Worm (Caenorhabditis elegans) whole organism, young adult: ENCODE data around the gene asp-1.

Source experiments
- B0019.2 ChIP-seq: fragments of 200-800 bp; sonication (Bioruptor generic); conservative IDR thresholded peaks from 2 replicates; pipeline ENCODE4 v1.3.6; 2022; ENCODE audit warnings: missing genetic modification reagents, missing genetic modification characterization, missing compliant biosample characterization
- C06A6.2 ChIP-seq: fragments of 200-800 bp; sonication (Bioruptor generic); conservative IDR thresholded peaks from 2 replicates; pipeline ENCODE4 v1.3.6; 2022; ENCODE audit warnings: missing genetic modification characterization, missing compliant biosample characterization
- C17E4.6 ChIP-seq: fragments of 200-800 bp; sonication (Bioruptor generic); IDR thresholded peaks from 2 replicates; pipeline ENCODE4 v1.3.6; 2022; ENCODE audit warnings: missing genetic modification reagents, missing genetic modification characterization, missing compliant biosample characterization
- F23B12.7 ChIP-seq: sonication (generic microtip); optimal IDR thresholded peaks from 2 replicates; lab custom pipeline; 2017; ENCODE audit warnings: missing genetic modification characterization, mild to moderate bottlenecking, missing compliant biosample characterization, antibody characterized with exemption, moderate library complexity; ENCODE audit not compliant: insufficient read depth
- F39B2.1 ChIP-seq: fragments of 200-800 bp; sonication (Bioruptor generic); IDR thresholded peaks from 2 replicates; pipeline ENCODE4 v1.3.6; 2022; ENCODE audit warnings: missing genetic modification reagents, missing genetic modification characterization, missing compliant biosample characterization
- K11D2.4 ChIP-seq: fragments of 200-800 bp; sonication (Bioruptor generic); IDR thresholded peaks from 2 replicates; pipeline ENCODE4 v1.3.6; 2022; ENCODE audit warnings: missing genetic modification reagents, missing genetic modification characterization, missing compliant biosample characterization
- K12H6.12 ChIP-seq: fragments of 200-800 bp; sonication (Bioruptor generic); optimal IDR thresholded peaks from 2 replicates; lab custom pipeline; 2018; ENCODE audit warnings: mild to moderate bottlenecking, missing genetic modification characterization, missing compliant biosample characterization
- T07F8.4 ChIP-seq: sonication (generic microtip); optimal IDR thresholded peaks from 2 replicates; lab custom pipeline; 2016; ENCODE audit warnings: mild to moderate bottlenecking, missing genetic modification characterization, moderate library complexity, missing compliant biosample characterization
- Y56A3A.18 ChIP-seq: fragments of 200-800 bp; sonication (Bioruptor generic); IDR thresholded peaks from 2 replicates; pipeline ENCODE4 v1.3.6; 2022; ENCODE audit warnings: missing genetic modification reagents, missing genetic modification characterization, missing compliant biosample characterization
- aptf-3 ChIP-seq: fragments of 200-800 bp; sonication (Bioruptor generic); IDR thresholded peaks from 2 replicates; pipeline ENCODE4 v1.3.6; 2022; ENCODE audit warnings: missing genetic modification characterization, missing compliant biosample characterization
- cebp-1 ChIP-seq, 2 experiments: fragments of 200-800 bp in 1 of 2; sonication (Bioruptor generic) in 1 of 2; sonication (generic microtip) in 1 of 2; IDR thresholded peaks in 1 of 2; optimal IDR thresholded peaks in 1 of 2; 2 replicates each; pipeline versions ENCODE4 v1.3.6 to Lab custom; 2017 to 2022; ENCODE audit warnings: missing compliant biosample characterization in 2 of 2, missing genetic modification characterization in 2 of 2, mild to moderate bottlenecking in 1 of 2, missing genetic modification reagents in 1 of 2, moderate library complexity in 1 of 2
- ceh-100 ChIP-seq: fragments of 200-800 bp; sonication (Bioruptor generic); IDR thresholded peaks from 2 replicates; pipeline ENCODE4 v1.3.6; 2022; ENCODE audit warnings: missing genetic modification reagents, missing genetic modification characterization, missing compliant biosample characterization
- ceh-27 ChIP-seq: fragments of 200-800 bp; sonication (Bioruptor generic); optimal IDR thresholded peaks from 2 replicates; lab custom pipeline; 2018; ENCODE audit warnings: mild to moderate bottlenecking, missing genetic modification characterization, moderate library complexity, missing compliant biosample characterization
- ceh-58 ChIP-seq: fragments of 200-800 bp; sonication (Bioruptor generic); IDR thresholded peaks from 2 replicates; pipeline ENCODE4 v1.3.6; 2022; ENCODE audit warnings: missing genetic modification characterization, missing compliant biosample characterization
- ceh-91 ChIP-seq: fragments of 200-800 bp; sonication (Bioruptor generic); IDR thresholded peaks from 2 replicates; pipeline ENCODE4 v1.3.6; 2022; ENCODE audit warnings: missing genetic modification reagents, missing genetic modification characterization, missing compliant biosample characterization
- efl-1 ChIP-seq: fragments of 150-350 bp; optimal IDR thresholded peaks from 2 replicates; lab custom pipeline; 2014; ENCODE audit warnings: missing biosample characterization, missing genetic modification reagents, missing genetic modification characterization
- egl-44 ChIP-seq: fragments of 200-800 bp; sonication (Bioruptor generic); IDR thresholded peaks from 2 replicates; pipeline ENCODE4 v1.3.6; 2022; ENCODE audit warnings: missing genetic modification reagents, missing genetic modification characterization, missing compliant biosample characterization
- ets-4 ChIP-seq: fragments of 200-800 bp; sonication (Bioruptor generic); optimal IDR thresholded peaks from 2 replicates; lab custom pipeline; 2018; ENCODE audit warnings: mild to moderate bottlenecking, missing genetic modification characterization, missing compliant biosample characterization
- hlh-26 ChIP-seq: fragments of 200-800 bp; sonication (Bioruptor generic); conservative IDR thresholded peaks from 2 replicates; pipeline ENCODE4 v1.3.6; 2022; ENCODE audit warnings: missing genetic modification reagents, missing genetic modification characterization, missing compliant biosample characterization
- madf-10 ChIP-seq: sonication (generic microtip); optimal IDR thresholded peaks from 2 replicates; lab custom pipeline; 2016; ENCODE audit warnings: mild to moderate bottlenecking, missing genetic modification characterization, missing compliant biosample characterization
- mes-4 ChIP-seq: sonication (generic microtip); optimal IDR thresholded peaks from 2 replicates; lab custom pipeline; 2016; ENCODE audit warnings: missing genotype, missing genetic modification characterization, missing compliant biosample characterization
- mxl-1 ChIP-seq: sonication (generic microtip); optimal IDR thresholded peaks from 2 replicates; lab custom pipeline; 2016; ENCODE audit warnings: missing genetic modification characterization, missing compliant biosample characterization
- nfya-2 ChIP-seq: fragments of 200-800 bp; sonication (Bioruptor generic); IDR thresholded peaks from 2 replicates; pipeline ENCODE4 v1.3.6; 2022; ENCODE audit warnings: missing genetic modification reagents, missing genetic modification characterization, missing compliant biosample characterization
- nfyb-1 ChIP-seq: fragments of 200-800 bp; sonication (Bioruptor generic); IDR thresholded peaks from 2 replicates; pipeline ENCODE4 v1.3.6; 2022; ENCODE audit warnings: missing genetic modification reagents, missing genetic modification characterization, missing compliant biosample characterization
- nhr-179 ChIP-seq: sonication (generic microtip); optimal IDR thresholded peaks from 2 replicates; lab custom pipeline; 2016; ENCODE audit warnings: mild to moderate bottlenecking, missing genetic modification characterization, missing compliant biosample characterization
- nhr-90 ChIP-seq: sonication (generic microtip); optimal IDR thresholded peaks from 2 replicates; lab custom pipeline; 2016; ENCODE audit warnings: missing genotype, mild to moderate bottlenecking, missing genetic modification characterization, missing compliant biosample characterization
- pha-4 ChIP-seq: fragments of 150-350 bp; sonication (generic microtip); optimal IDR thresholded peaks from 2 replicates; lab custom pipeline; 2014; ENCODE audit warnings: missing biosample characterization, missing genetic modification reagents, missing genetic modification characterization
- rec-8 ChIP-seq, 2 experiments: sonication (generic microtip); optimal IDR thresholded peaks; 2 replicates each; lab custom pipeline; 2016; ENCODE audit warnings: mild to moderate bottlenecking in 2 of 2, missing genetic modification characterization in 2 of 2, missing genetic modification reagents in 2 of 2, missing genotype in 2 of 2, missing biosample characterization in 1 of 2, missing compliant biosample characterization in 1 of 2, moderate library complexity in 1 of 2
- repo-1 ChIP-seq: sonication (generic microtip); optimal IDR thresholded peaks from 2 replicates; lab custom pipeline; 2017; ENCODE audit warnings: mild to moderate bottlenecking, missing genetic modification characterization, missing compliant biosample characterization
- rpc-1 ChIP-seq, 2 experiments: fragments of 150-350 bp in 1 of 2; sonication (generic microtip) in 1 of 2; optimal IDR thresholded peaks; 2 replicates each; lab custom pipeline; 2014 to 2018; ENCODE audit warnings: missing biosample characterization in 1 of 2, missing genetic modification characterization in 1 of 2, missing genetic modification reagents in 1 of 2, missing genotype in 1 of 2
- sea-2 ChIP-seq: fragments of 200-800 bp; sonication (Bioruptor generic); IDR thresholded peaks from 2 replicates; pipeline ENCODE4 v1.3.6; 2022; ENCODE audit warnings: missing genetic modification characterization, missing compliant biosample characterization
- snpc-1.3 ChIP-seq: sonication (generic microtip); optimal IDR thresholded peaks from 2 replicates; lab custom pipeline; 2017; ENCODE audit warnings: missing genetic modification characterization, mild to moderate bottlenecking, missing compliant biosample characterization, antibody characterized with exemption, moderate library complexity, missing genotype, missing genetic modification reagents; ENCODE audit not compliant: insufficient read depth
- snpc-3.4 ChIP-seq: sonication (generic microtip); optimal IDR thresholded peaks from 2 replicates; lab custom pipeline; 2017; ENCODE audit warnings: missing genetic modification characterization, mild to moderate bottlenecking, missing compliant biosample characterization, antibody characterized with exemption, moderate library complexity, missing genotype, missing genetic modification reagents
- snpc-4 ChIP-seq, 5 experiments: fragments of 150-350 bp in 1 of 5; sonication (generic microtip) in 4 of 5; optimal IDR thresholded peaks; 2 replicates each; lab custom pipeline; 2014 to 2018; ENCODE audit warnings: missing genetic modification characterization in 5 of 5, missing biosample characterization in 3 of 5, antibody characterized with exemption in 2 of 5, mild to moderate bottlenecking in 2 of 5, missing compliant biosample characterization in 2 of 5, missing genotype in 2 of 5, moderate library complexity in 2 of 5, missing genetic modification reagents in 1 of 5
- somi-1 ChIP-seq: fragments of 200-800 bp; sonication (Bioruptor generic); optimal IDR thresholded peaks from 2 replicates; lab custom pipeline; 2018; ENCODE audit warnings: mild to moderate bottlenecking, missing genetic modification characterization, missing compliant biosample characterization
- tbp1 ChIP-seq: fragments of 200-800 bp; sonication (Bioruptor generic); optimal IDR thresholded peaks from 2 replicates; lab custom pipeline; 2018; ENCODE audit warnings: mild to moderate bottlenecking, missing genetic modification characterization, missing compliant biosample characterization
- unc-130 ChIP-seq: sonication (generic microtip); optimal IDR thresholded peaks from 2 replicates; lab custom pipeline; 2016; ENCODE audit warnings: missing genetic modification reagents, missing genetic modification characterization, missing compliant biosample characterization
- xnd-1 ChIP-seq: sonication (generic microtip); optimal IDR thresholded peaks from 2 replicates; lab custom pipeline; 2016; ENCODE audit warnings: missing genotype, missing genetic modification reagents, missing genetic modification characterization, missing compliant biosample characterization
- zfh-2 ChIP-seq: fragments of 200-800 bp; sonication (Bioruptor generic); conservative IDR thresholded peaks from 2 replicates; pipeline ENCODE4 v1.3.6; 2022; ENCODE audit warnings: missing genetic modification reagents, missing genetic modification characterization, missing compliant biosample characterization
- ztf-26 ChIP-seq: sonication (generic microtip); optimal IDR thresholded peaks from 2 replicates; lab custom pipeline; 2017; ENCODE audit warnings: missing genetic modification characterization, missing compliant biosample characterization
- ztf-3 ChIP-seq: fragments of 200-800 bp; sonication (Bioruptor generic); optimal IDR thresholded peaks from 2 replicates; lab custom pipeline; 2018; ENCODE audit warnings: mild to moderate bottlenecking, missing genetic modification characterization, missing compliant biosample characterization

The asp-1 gene

ce11 chrV:19031456-19031855 lies 19.1 kb downstream of the asp-1 start, which contains the start of gene Y39B6A.27:
Gene Y39B6A.27 (plus strand): TSS chrV:19031756.
- no peak for TF ChIP-seq nhr-179 (tag; lab: Kevin White, UChicago)
- TF ChIP-seq ceh-100 (GFP tag; lab: Robert Waterston, UW): no peak
- TF ChIP-seq xnd-1 (tag; lab: Kevin White, UChicago): no peak
- no peak for TF ChIP-seq ceh-27 (GFP tag; lab: Kevin White, UChicago)
- no peak for TF ChIP-seq T07F8.4 (tag; lab: Kevin White, UChicago)
- no peak for TF ChIP-seq nfyb-1
- no peak for TF ChIP-seq madf-10 (tag; lab: Kevin White, UChicago)
- TF ChIP-seq K11D2.4 (GFP tag; lab: Robert Waterston, UW): no peak
- no peak for TF ChIP-seq sea-2 (GFP tag; lab: Robert Waterston, UW)
- TF ChIP-seq nfya-2 (GFP tag; lab: Robert Waterston, UW): no peak
- no peak for TF ChIP-seq K12H6.12 (tag; lab: Kevin White, UChicago)
- TF ChIP-seq somi-1: no peak
- no peak for TF ChIP-seq ztf-3 (GFP tag; lab: Kevin White, UChicago)
- no peak for TF ChIP-seq F23B12.7 (tag; lab: Kevin White, UChicago)
- TF ChIP-seq cebp-1 (GFP tag; IDR thresholded peaks at IDR 0.05; lab: Robert Waterston, UW): no peak
- no peak for TF ChIP-seq cebp-1 (tag; optimal IDR thresholded peaks at IDR 0.05; lab: Kevin White, UChicago)
- TF ChIP-seq repo-1 (tag; lab: Kevin White, UChicago): no peak
- no peak for TF ChIP-seq B0019.2 (GFP tag; lab: Robert Waterston, UW)

ce11 chrV:19027338-19027737 lies 23.2 kb downstream of the asp-1 start:
- TF ChIP-seq C17E4.6 (GFP tag; lab: Robert Waterston, UW) (no peak), K11D2.4 (GFP tag; lab: Robert Waterston, UW) (no peak), F39B2.1 (no peak), zfh-2 (GFP tag; lab: Robert Waterston, UW) (no peak), aptf-3 (GFP tag; lab: Robert Waterston, UW) (no peak), nfyb-1 (no peak), mes-4 (no peak), Y56A3A.18 (GFP tag; lab: Robert Waterston, UW) (no peak), sea-2 (GFP tag; lab: Robert Waterston, UW) (no peak), rec-8 (tag; optimal IDR thresholded peaks at IDR 0.05; lab: Kevin White, UChicago) (no peak), tbp1 (no peak), hlh-26 (GFP tag; lab: Robert Waterston, UW) (no peak), ets-4 (GFP tag; lab: Kevin White, UChicago) (no peak)

- TF ChIP-seq snpc-3.4 (tag; lab: Kevin White, UChicago) (no peak), mxl-1 (tag; lab: Kevin White, UChicago) (no peak), tbp1 (no peak)
These were observed 24.4 kb downstream of the asp-1 start, which contains the start of gene Y39B6A.25 for ce11 chrV:19026163-19026562. Gene Y39B6A.25 (plus strand): TSS chrV:19026463.

- TF ChIP-seq ceh-58 (no peak), unc-130 (GFP tag; lab: Kevin White, UChicago) (no peak), ztf-26 (no peak), pha-4 (tag; lab: Kevin White, UChicago) (no peak), snpc-4 (GFP tag; optimal IDR thresholded peaks at IDR 0.05; lab: Kevin White, UChicago) (no peak), snpc-4 (tag; optimal IDR thresholded peaks at IDR 0.05; lab: Kevin White, UChicago) (no peak), rpc-1 (optimal IDR thresholded peaks at IDR 0.05; lab: Kevin White, UChicago) (no peak), rpc-1 (tag; optimal IDR thresholded peaks at IDR 0.05; lab: Kevin White, UChicago) (no peak), efl-1 (GFP tag; lab: Kevin White, UChicago) (no peak), egl-44 (GFP tag; lab: Robert Waterston, UW) (no peak), xnd-1 (tag; lab: Kevin White, UChicago) (no peak), ets-4 (GFP tag; lab: Kevin White, UChicago) (no peak), nhr-90 (tag; lab: Kevin White, UChicago) (no peak), snpc-1.3 (tag; lab: Kevin White, UChicago) (no peak), ceh-91 (GFP tag; lab: Robert Waterston, UW) (no peak), C06A6.2 (GFP tag; lab: Robert Waterston, UW) (no peak)
- TF ChIP-seq, all 124 proteins: peak for 0
These were observed 25.9 kb downstream of the asp-1 start, which contains the start of gene Y39B6A.29 for ce11 chrV:19024683-19025082. Gene Y39B6A.29 (minus strand): TSS chrV:19024783.
